Worm (Caenorhabditis elegans) whole organism, mixed stage, embryonic: ENCODE measurements around the gene lgc-42.

Source experiments
- ceh-83 ChIP-seq: fragments of 200-800 bp; sonication (Bioruptor generic); optimal IDR thresholded peaks from 2 replicates; lab custom pipeline; 2018; ENCODE audit warnings: mild to moderate bottlenecking, missing genetic modification characterization, missing compliant biosample characterization
- ces-1 ChIP-seq: fragments of 150-350 bp; optimal IDR thresholded peaks from 2 replicates; lab custom pipeline; 2014; ENCODE audit warnings: missing biosample characterization, missing genetic modification reagents, missing genetic modification characterization
- drap-1 ChIP-seq: fragments of 200-800 bp; sonication (Bioruptor generic); optimal IDR thresholded peaks from 3 replicates; lab custom pipeline; 2018; ENCODE audit warnings: mild to moderate bottlenecking, missing genetic modification characterization, missing compliant biosample characterization
- elt-3 ChIP-seq: fragments of 150-350 bp; optimal IDR thresholded peaks from 2 replicates; lab custom pipeline; 2014; ENCODE audit warnings: missing biosample characterization, missing genetic modification characterization
- ham-2 ChIP-seq: fragments of 200-800 bp; sonication (Bioruptor generic); optimal IDR thresholded peaks from 2 replicates; lab custom pipeline; 2018; ENCODE audit warnings: mild to moderate bottlenecking, missing genetic modification characterization, missing compliant biosample characterization
- hlh-1 ChIP-seq: fragments of 150-350 bp; optimal IDR thresholded peaks from 2 replicates; lab custom pipeline; 2014; ENCODE audit warnings: missing biosample characterization, missing genetic modification reagents, missing genetic modification characterization
- lin-13 ChIP-seq: fragments of 150-350 bp; optimal IDR thresholded peaks from 2 replicates; lab custom pipeline; 2014; ENCODE audit warnings: missing biosample characterization, missing genetic modification characterization
- mab-5 ChIP-seq: fragments of 150-350 bp; optimal IDR thresholded peaks from 2 replicates; lab custom pipeline; 2014; ENCODE audit warnings: missing biosample characterization, missing genetic modification characterization
- nhr-237 ChIP-seq: fragments of 150-350 bp; optimal IDR thresholded peaks from 2 replicates; lab custom pipeline; 2014; ENCODE audit warnings: missing biosample characterization, missing genetic modification characterization
- pha-4 ChIP-seq: fragments of 150-350 bp; optimal IDR thresholded peaks from 2 replicates; lab custom pipeline; 2018; ENCODE audit warnings: missing biosample characterization, missing genetic modification reagents, missing genetic modification characterization
- sem-2 ChIP-seq: fragments of 200-800 bp; sonication (Bioruptor generic); optimal IDR thresholded peaks from 2 replicates; lab custom pipeline; 2018; ENCODE audit warnings: mild to moderate bottlenecking, missing genetic modification characterization, missing compliant biosample characterization
- snpc-4 ChIP-seq: fragments of 150-350 bp; optimal IDR thresholded peaks from 2 replicates; lab custom pipeline; 2014; ENCODE audit warnings: missing biosample characterization, missing genetic modification characterization
- unc-62 ChIP-seq: fragments of 150-350 bp; optimal IDR thresholded peaks from 2 replicates; lab custom pipeline; 2014; ENCODE audit warnings: missing biosample characterization, missing genetic modification reagents, missing genetic modification characterization
- ztf-11 ChIP-seq: fragments of 150-350 bp; optimal IDR thresholded peaks from 2 replicates; lab custom pipeline; 2014; ENCODE audit warnings: missing biosample characterization, missing genetic modification characterization

DNA sequence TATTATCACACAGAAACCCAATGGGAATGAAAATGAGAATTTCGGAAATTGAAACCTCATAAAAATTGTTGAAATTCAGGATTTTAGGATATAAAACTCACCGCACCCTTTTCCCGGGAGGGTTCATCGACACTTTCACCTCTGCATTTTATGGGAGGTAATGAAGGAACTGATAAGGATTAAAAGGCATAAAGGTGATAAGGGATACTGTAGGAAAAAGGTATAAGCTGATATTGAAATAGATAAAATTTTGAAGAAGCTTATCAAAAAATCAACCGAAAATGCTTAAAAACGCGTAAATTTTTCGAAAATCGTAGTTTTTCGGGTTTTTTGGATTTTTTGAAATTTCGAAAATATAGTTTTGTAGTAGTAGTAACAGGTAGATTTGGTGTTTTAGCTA, 52.8 kb downstream of the lgc-42 start:
- TF ChIP-seq ces-1 (GFP tag; lab: Kevin White, UChicago) (no peak), ceh-83 (no peak), elt-3 (tag; lab: Kevin White, UChicago) (no peak), nhr-237 (tag; lab: Kevin White, UChicago) (no peak), unc-62 (GFP tag; lab: Kevin White, UChicago) (no peak), lin-13 (no peak), hlh-1 (no peak), snpc-4 (tag; lab: Kevin White, UChicago) (no peak), sem-2 (no peak), ztf-11 (no peak), drap-1 (GFP tag; lab: Kevin White, UChicago) (no peak), pha-4 (tag; lab: Kevin White, UChicago) (no peak), mab-5 (tag; lab: Kevin White, UChicago) (no peak), ham-2 (GFP tag; lab: Kevin White, UChicago) (no peak)
